Worm (Caenorhabditis elegans): ENCODE results near the gene sec-24.2.

The sec-24.2 gene

ce11 chrIV:12371879-12372278, 11.3 kb upstream of the sec-24.2 start, which contains the start of gene wdr-46 (continued):
- no peak for TF ChIP-seq ceh-62 (tag; optimal IDR thresholded peaks at IDR 0.05)
- TF ChIP-seq F26F4.8 (GFP tag; conservative IDR thresholded peaks at IDR 0.05) = no peak
- peak; percentile 20 for TF ChIP-seq jun-1 (tag; optimal IDR thresholded peaks at IDR 0.05)
- TF ChIP-seq R02D3.7 (tag; optimal IDR thresholded peaks at IDR 0.05) = no peak
- TF ChIP-seq aha-1 (tag) = peak; percentile 93
- 0 out of 2 replicates have a peak, but pooled peaks have one; percentile 21 for TF ChIP-seq Y48G9A.11 (GFP tag; IDR thresholded peaks at IDR 0.05)
- TF ChIP-seq ceh-44 (GFP tag; IDR thresholded peaks at IDR 0.05) = no peak
- no peak for TF ChIP-seq daf-16 (GFP tag; optimal IDR thresholded peaks at IDR 0.05)
- TF ChIP-seq daf-16 (tag; optimal IDR thresholded peaks at IDR 0.05) = peak; percentile 27
- TF ChIP-seq F44E2.7 (GFP tag; IDR thresholded peaks at IDR 0.05) = no peak
- TF ChIP-seq mxl-2 (GFP tag; conservative IDR thresholded peaks at IDR 0.05) = no peak
- peak; percentile 78 for TF ChIP-seq dve-1 (tag; optimal IDR thresholded peaks at IDR 0.05; ENCODE audit: insufficient read depth)
- TF ChIP-seq ama-1 (optimal IDR thresholded peaks at IDR 0.05) = peak; percentile 39
- TF ChIP-seq nhr-77 (tag; optimal IDR thresholded peaks at IDR 0.05) = peak; percentile 73
- peak; percentile 15 for TF ChIP-seq nhr-25 (tag; optimal IDR thresholded peaks at IDR 0.05; ENCODE audit: borderline replicate concordance, insufficient read depth)
- no peak for TF ChIP-seq gei-8 (GFP tag; optimal IDR thresholded peaks at IDR 0.05)
- no peak for TF ChIP-seq sdz-12 (GFP tag; optimal IDR thresholded peaks at IDR 0.05)
- TF ChIP-seq set-16 (GFP tag; IDR thresholded peaks at IDR 0.05) = no peak
- TF ChIP-seq hif-1 (tag; optimal IDR thresholded peaks at IDR 0.05) = peak in 1 of 2 experiments; percentile 56
- no peak for TF ChIP-seq Y75B8A.6 (GFP tag; IDR thresholded peaks at IDR 0.05)
- no peak for TF ChIP-seq pqm-1 (tag; optimal IDR thresholded peaks at IDR 0.05)
- TF ChIP-seq daf-12 (tag; optimal IDR thresholded peaks at IDR 0.05) = no peak
- peak; percentile 91 for TF ChIP-seq mes-2 (tag; optimal IDR thresholded peaks at IDR 0.05; ENCODE audit: poor library complexity, severe bottlenecking)
- no peak for TF ChIP-seq lin-15B (tag; optimal IDR thresholded peaks at IDR 0.05)
- TF ChIP-seq ztf-11 (tag; optimal IDR thresholded peaks at IDR 0.05) = no peak

- TF ChIP-seq nhr-6 (tag; optimal IDR thresholded peaks at IDR 0.05) (no peak), madf-5 (GFP tag; IDR thresholded peaks at IDR 0.05) (0 out of 4 replicates have a peak, but pooled peaks of 1 of the 2 experiments have one; percentile 7), ctbp-1 (GFP tag; IDR thresholded peaks at IDR 0.05) (no peak), lin-1 (GFP tag; IDR thresholded peaks at IDR 0.05) (no peak), nhr-11 (tag; optimal IDR thresholded peaks at IDR 0.05) (no peak), snpc-4 (tag; optimal IDR thresholded peaks at IDR 0.05) (no peak), lin-38 (GFP tag; IDR thresholded peaks at IDR 0.05) (peak; percentile 9; the same call in 1 of the 2 replicates), Y48G9A.11 (GFP tag; IDR thresholded peaks at IDR 0.05) (0 out of 2 replicates have a peak, but pooled peaks have one; percentile 17), nhr-41 (GFP tag; IDR thresholded peaks at IDR 0.05) (no peak), ceh-20 (GFP tag; IDR thresholded peaks at IDR 0.05) (no peak), mxl-2 (GFP tag; conservative IDR thresholded peaks at IDR 0.05) (no peak)
Measured at ce11 chrIV:12371340-12371739, 10.7 kb upstream of the sec-24.2 start.

ce11 chrIV:12366571-12366970, 6.0 kb upstream of the sec-24.2 start:
- TF ChIP-seq mxl-3 (GFP tag; optimal IDR thresholded peaks at IDR 0.05) (peak; percentile 65), spr-1 (tag; optimal IDR thresholded peaks at IDR 0.05) (no peak), F10B5.3 (tag; optimal IDR thresholded peaks at IDR 0.05) (no peak), T26A8.4 (GFP tag; IDR thresholded peaks at IDR 0.05) (peak; percentile 15), gei-8 (GFP tag; optimal IDR thresholded peaks at IDR 0.05) (no peak), F49E8.2 (tag; optimal IDR thresholded peaks at IDR 0.05; ENCODE audit: borderline replicate concordance) (no peak), aly-2 (tag; optimal IDR thresholded peaks at IDR 0.05) (no peak), hlh-11 (tag; optimal IDR thresholded peaks at IDR 0.05) (peak; percentile 46), nhr-48 (tag; optimal IDR thresholded peaks at IDR 0.05) (peak; percentile 13)

Measured in whole organism, L4 larva.